Worm (Caenorhabditis elegans) whole organism, L1 larva: ENCODE results near the gene mig-38.

Source experiments
- C04F5.9 ChIP-seq: sonication (generic microtip); optimal IDR thresholded peaks from 2 replicates; lab custom pipeline; 2016; ENCODE audit warnings: missing genetic modification characterization, missing compliant biosample characterization
- C16A3.4 ChIP-seq: fragments of 150-350 bp; optimal IDR thresholded peaks from 2 replicates; lab custom pipeline; 2014; ENCODE audit warnings: missing biosample characterization, missing genetic modification characterization
- C34B4.2 ChIP-seq: sonication (generic microtip); optimal IDR thresholded peaks from 2 replicates; lab custom pipeline; 2017; ENCODE audit warnings: mild to moderate bottlenecking, missing genetic modification characterization, missing compliant biosample characterization
- F16B12.6 ChIP-seq: fragments of 150-350 bp; optimal IDR thresholded peaks from 2 replicates; lab custom pipeline; 2014; ENCODE audit warnings: missing biosample characterization, missing genetic modification characterization
- aha-1 ChIP-seq: fragments of 150-350 bp; optimal IDR thresholded peaks from 2 replicates; lab custom pipeline; 2014; ENCODE audit warnings: missing biosample characterization, missing genetic modification characterization
- alr-1 ChIP-seq: fragments of 200-800 bp; sonication (Bioruptor generic); optimal IDR thresholded peaks from 2 replicates; lab custom pipeline; 2018; ENCODE audit warnings: borderline replicate concordance, mild to moderate bottlenecking, missing genetic modification characterization, missing compliant biosample characterization
- aly-2 ChIP-seq: fragments of 150-350 bp; optimal IDR thresholded peaks from 2 replicates; lab custom pipeline; 2014; ENCODE audit warnings: missing biosample characterization, missing genetic modification characterization
- ama-1 ChIP-seq: fragments of 150-350 bp; optimal IDR thresholded peaks from 2 replicates; lab custom pipeline; 2014
- blmp-1 ChIP-seq: fragments of 150-350 bp; optimal IDR thresholded peaks from 2 replicates; lab custom pipeline; 2014; ENCODE audit warnings: missing biosample characterization, missing genetic modification characterization
- ceh-82 ChIP-seq, 3 experiments: fragments of 150-350 bp in 1 of 3; sonication (generic microtip) in 2 of 3; optimal IDR thresholded peaks; 2 replicates each; lab custom pipeline; 2014 to 2017; ENCODE audit warnings: missing biosample characterization in 3 of 3, missing genetic modification characterization in 3 of 3
- ceh-88 ChIP-seq: fragments of 200-800 bp; sonication (Bioruptor generic); IDR thresholded peaks from 2 replicates; pipeline ENCODE4 v1.3.6; 2022; ENCODE audit warnings: missing genetic modification characterization, missing compliant biosample characterization
- ces-1 ChIP-seq: fragments of 150-350 bp; optimal IDR thresholded peaks from 2 replicates; lab custom pipeline; 2014; ENCODE audit warnings: missing biosample characterization, missing genetic modification reagents, missing genetic modification characterization
- dsc-1 ChIP-seq: sonication (generic microtip); optimal IDR thresholded peaks from 2 replicates; lab custom pipeline; 2016; ENCODE audit warnings: mild to moderate bottlenecking, missing genetic modification characterization, missing compliant biosample characterization
- efl-1 ChIP-seq, 4 experiments: fragments of 150-350 bp; optimal IDR thresholded peaks in 3 of 4; peaks in 1 of 4; 1 replicate in 1 of 4; 2 replicates in 3 of 4; lab custom pipeline; 2014; ENCODE audit warnings: missing biosample characterization in 2 of 4, missing genetic modification characterization in 2 of 4, missing genetic modification reagents in 2 of 4
- egl-13 ChIP-seq: sonication (generic microtip); optimal IDR thresholded peaks from 2 replicates; lab custom pipeline; 2016; ENCODE audit warnings: missing genotype, missing genetic modification reagents, missing genetic modification characterization, missing compliant biosample characterization
- elt-2 ChIP-seq: sonication (generic microtip); optimal IDR thresholded peaks from 2 replicates; lab custom pipeline; 2016; ENCODE audit warnings: missing genetic modification characterization, mild to moderate bottlenecking, inconsistent platforms, missing compliant biosample characterization, missing genetic modification reagents
- elt-3 ChIP-seq, 6 experiments: fragments of 150-350 bp in 1 of 6; sonication (generic microtip); optimal IDR thresholded peaks; 2 replicates each; lab custom pipeline; 2017 to 2018; ENCODE audit warnings: missing biosample characterization in 6 of 6, missing genetic modification characterization in 6 of 6, inconsistent platforms in 1 of 6
- ets-5 ChIP-seq: fragments of 200-800 bp; sonication (Bioruptor generic); IDR thresholded peaks from 2 replicates; pipeline ENCODE4 v1.3.6; 2022; ENCODE audit warnings: missing genetic modification characterization, missing compliant biosample characterization
- fkh-4 ChIP-seq: sonication (generic microtip); optimal IDR thresholded peaks from 2 replicates; lab custom pipeline; 2016; ENCODE audit warnings: missing compliant biosample characterization, missing genetic modification characterization, borderline replicate concordance
- fkh-8 ChIP-seq: sonication (generic microtip); optimal IDR thresholded peaks from 2 replicates; lab custom pipeline; 2016; ENCODE audit warnings: mild to moderate bottlenecking, missing genetic modification characterization, missing compliant biosample characterization
- grh-1 ChIP-seq: fragments of 200-800 bp; sonication (Bioruptor generic); IDR thresholded peaks from 2 replicates; pipeline ENCODE4 v1.3.6; 2022; ENCODE audit warnings: missing genetic modification reagents, missing genetic modification characterization, missing compliant biosample characterization
- irx-1 ChIP-seq: sonication (generic microtip); optimal IDR thresholded peaks from 2 replicates; lab custom pipeline; 2016; ENCODE audit warnings: missing genetic modification characterization, missing compliant biosample characterization
- isw-1 ChIP-seq: fragments of 200-800 bp; sonication (Bioruptor generic); IDR thresholded peaks from 2 replicates; pipeline ENCODE4 v1.3.6; 2022; ENCODE audit warnings: missing genetic modification characterization, missing compliant biosample characterization
- jun-1 ChIP-seq: fragments of 150-350 bp; optimal IDR thresholded peaks from 2 replicates; lab custom pipeline; 2014; ENCODE audit warnings: missing biosample characterization, missing genetic modification reagents, missing genetic modification characterization
- lin-14 ChIP-seq: fragments of 200-800 bp; sonication (Bioruptor generic); optimal IDR thresholded peaks from 2 replicates; lab custom pipeline; 2018; ENCODE audit warnings: mild to moderate bottlenecking, missing genetic modification characterization, moderate library complexity, missing compliant biosample characterization
- lin-15B ChIP-seq: fragments of 150-350 bp; sonication (generic microtip); optimal IDR thresholded peaks from 3 replicates; lab custom pipeline; 2014; ENCODE audit warnings: missing biosample characterization, missing genetic modification characterization
- lin-35 ChIP-seq, 2 experiments: fragments of 150-350 bp; optimal IDR thresholded peaks; 2 replicates each; lab custom pipeline; 2014; ENCODE audit warnings: missing biosample characterization in 2 of 2, missing genetic modification characterization in 2 of 2, missing genetic modification reagents in 2 of 2
- lin-39 ChIP-seq: fragments of 150-350 bp; optimal IDR thresholded peaks from 2 replicates; lab custom pipeline; 2014; ENCODE audit warnings: missing biosample characterization, missing genetic modification reagents, missing genetic modification characterization
- lir-3 ChIP-seq: sonication (generic microtip); optimal IDR thresholded peaks from 2 replicates; lab custom pipeline; 2016; ENCODE audit warnings: mild to moderate bottlenecking, missing genetic modification characterization, moderate library complexity, missing compliant biosample characterization; ENCODE audit not compliant: poor library complexity
- lsy-2 ChIP-seq, 2 experiments: fragments of 150-350 bp; optimal IDR thresholded peaks; 2 replicates each; lab custom pipeline; 2014; ENCODE audit warnings: missing biosample characterization in 2 of 2, missing genetic modification characterization in 2 of 2
- mab-9 ChIP-seq: fragments of 200-800 bp; sonication (Bioruptor generic); IDR thresholded peaks from 2 replicates; pipeline ENCODE4 v1.3.6; 2022; ENCODE audit warnings: missing genetic modification reagents, missing genetic modification characterization, missing compliant biosample characterization
- mdl-1 ChIP-seq, 2 experiments: fragments of 150-350 bp; optimal IDR thresholded peaks; 2 replicates each; lab custom pipeline; 2014 to 2017; ENCODE audit warnings: missing biosample characterization in 2 of 2, missing genetic modification characterization in 2 of 2, inconsistent platforms in 1 of 2
- mef-2 ChIP-seq: fragments of 150-350 bp; optimal IDR thresholded peaks from 2 replicates; lab custom pipeline; 2014; ENCODE audit warnings: missing biosample characterization, missing genetic modification characterization
- mep-1 ChIP-seq: fragments of 150-350 bp; optimal IDR thresholded peaks from 2 replicates; lab custom pipeline; 2014; ENCODE audit warnings: missing biosample characterization, missing genetic modification characterization
- nhr-11 ChIP-seq: fragments of 150-350 bp; optimal IDR thresholded peaks from 2 replicates; lab custom pipeline; 2014; ENCODE audit warnings: missing biosample characterization, missing genetic modification characterization
- nhr-20 ChIP-seq: sonication (generic microtip); optimal IDR thresholded peaks from 2 replicates; lab custom pipeline; 2016; ENCODE audit warnings: mild to moderate bottlenecking, missing genetic modification characterization, missing compliant biosample characterization
- nhr-47 ChIP-seq: sonication (generic microtip); optimal IDR thresholded peaks from 2 replicates; lab custom pipeline; 2016; ENCODE audit warnings: mild to moderate bottlenecking, missing genetic modification characterization, moderate library complexity, missing compliant biosample characterization
- nhr-71 ChIP-seq: sonication (generic microtip); optimal IDR thresholded peaks from 2 replicates; lab custom pipeline; 2016; ENCODE audit warnings: mild to moderate bottlenecking, missing genetic modification characterization, moderate library complexity, missing compliant biosample characterization
- nhr-77 ChIP-seq: fragments of 150-350 bp; optimal IDR thresholded peaks from 2 replicates; lab custom pipeline; 2014; ENCODE audit warnings: missing biosample characterization, missing genetic modification characterization
- nhr-90 ChIP-seq: sonication (generic microtip); optimal IDR thresholded peaks from 2 replicates; lab custom pipeline; 2016; ENCODE audit warnings: mild to moderate bottlenecking, missing genetic modification characterization, missing compliant biosample characterization; ENCODE audit not compliant: poor library complexity
- rnt-1 ChIP-seq: sonication (generic microtip); optimal IDR thresholded peaks from 2 replicates; lab custom pipeline; 2016; ENCODE audit warnings: mild to moderate bottlenecking, missing genetic modification characterization, moderate library complexity, missing compliant biosample characterization
- skn-1 ChIP-seq: fragments of 150-350 bp; optimal IDR thresholded peaks from 2 replicates; lab custom pipeline; 2014; ENCODE audit warnings: missing biosample characterization, missing genetic modification characterization
- snpc-4 ChIP-seq: fragments of 150-350 bp; optimal IDR thresholded peaks from 2 replicates; lab custom pipeline; 2014; ENCODE audit warnings: missing biosample characterization, missing genetic modification characterization
- snu-23 ChIP-seq: sonication (generic microtip); optimal IDR thresholded peaks from 2 replicates; lab custom pipeline; 2016; ENCODE audit warnings: missing genetic modification characterization, missing compliant biosample characterization
- sptf-1 ChIP-seq: fragments of 150-350 bp; optimal IDR thresholded peaks from 2 replicates; lab custom pipeline; 2014; ENCODE audit warnings: missing biosample characterization, missing genetic modification characterization
- sup-37 ChIP-seq: fragments of 200-800 bp; sonication (Bioruptor generic); optimal IDR thresholded peaks from 2 replicates; lab custom pipeline; 2018; ENCODE audit warnings: mild to moderate bottlenecking, missing genetic modification characterization, missing compliant biosample characterization
- tbx-2 ChIP-seq: sonication (generic microtip); optimal IDR thresholded peaks from 2 replicates; lab custom pipeline; 2016; ENCODE audit warnings: missing genetic modification characterization, missing compliant biosample characterization
- vab-15 ChIP-seq: sonication (generic microtip); optimal IDR thresholded peaks from 2 replicates; lab custom pipeline; 2017; ENCODE audit warnings: missing genotype, mild to moderate bottlenecking, missing genetic modification characterization, missing compliant biosample characterization
- xbp-1 ChIP-seq: sonication (generic microtip); optimal IDR thresholded peaks from 2 replicates; lab custom pipeline; 2016; ENCODE audit warnings: missing genetic modification characterization, missing compliant biosample characterization
- ztf-11 ChIP-seq, 2 experiments: sonication (generic microtip); optimal IDR thresholded peaks; 2 replicates each; lab custom pipeline; 2016 to 2017; ENCODE audit warnings: missing genetic modification characterization in 2 of 2, missing biosample characterization in 1 of 2, missing compliant biosample characterization in 1 of 2
- ztf-4 ChIP-seq: fragments of 150-350 bp; optimal IDR thresholded peaks from 2 replicates; lab custom pipeline; 2014; ENCODE audit warnings: missing biosample characterization, missing genetic modification characterization

Gene mig-38

ce11 chrIV:11592165-11592564 is 1.9 kb upstream of the mig-38 start, which contains the start of gene spe-36:
Gene spe-36, minus strand, starts transcription at chrIV:11592265.
- TF ChIP-seq ces-1 (GFP tag; lab: Kevin White, UChicago) (no peak), C34B4.2 (tag; lab: Kevin White, UChicago) (no peak), elt-2 (no peak), F16B12.6 (no peak), nhr-77 (tag; lab: Kevin White, UChicago) (no peak), nhr-47 (no peak), sptf-1 (tag; lab: Kevin White, UChicago) (no peak), dsc-1 (no peak), C04F5.9 (tag; lab: Kevin White, UChicago) (no peak)

- peak; percentile 33; the same call in 1 of the 2 replicates for TF ChIP-seq ceh-88 (GFP tag; lab: Robert Waterston, UW)
- TF ChIP-seq fkh-8 (tag; lab: Kevin White, UChicago): no peak
- TF ChIP-seq efl-1 (optimal IDR thresholded peaks at IDR 0.05; lab: Kevin White, UChicago): peak; percentile 19 to 43
- peak; percentile 46 to 83 for TF ChIP-seq efl-1 (GFP tag; optimal IDR thresholded peaks at IDR 0.05 in 1 of 2; lab: Kevin White, UChicago)
- TF ChIP-seq mdl-1 (tag; optimal IDR thresholded peaks at IDR 0.05; lab: Kevin White, UChicago): no peak
- peak; percentile 14 for TF ChIP-seq lin-39 (tag; lab: Kevin White, UChicago)
- peak; percentile 28 to 60 for TF ChIP-seq lin-35 (GFP tag; optimal IDR thresholded peaks at IDR 0.05; lab: Kevin White, UChicago)
- TF ChIP-seq nhr-47: peak; percentile 63
- TF ChIP-seq nhr-71: peak; percentile 66
- peak; percentile 44 for TF ChIP-seq C04F5.9 (tag; lab: Kevin White, UChicago)
- peak; percentile 20 for TF ChIP-seq snpc-4 (tag; lab: Kevin White, UChicago)
- TF ChIP-seq nhr-90 (tag; lab: Kevin White, UChicago): peak; percentile 70
- peak; percentile 37 for TF ChIP-seq fkh-4
- TF ChIP-seq nhr-11: peak; percentile 14
- TF ChIP-seq lin-15B: peak; percentile 66
- TF ChIP-seq jun-1 (tag; lab: Kevin White, UChicago): no peak
- peak; percentile 49 for TF ChIP-seq xbp-1 (tag; lab: Kevin White, UChicago)
- peak; percentile 38 for TF ChIP-seq C16A3.4 (tag; lab: Kevin White, UChicago)
- TF ChIP-seq vab-15 (tag; lab: Kevin White, UChicago): no peak
- TF ChIP-seq ets-5: no peak
- TF ChIP-seq snu-23 (GFP tag; lab: Kevin White, UChicago): peak; percentile 15
- TF ChIP-seq lsy-2 (tag; optimal IDR thresholded peaks at IDR 0.05; lab: Kevin White, UChicago): peak; percentile 60 to 69
- TF ChIP-seq ces-1 (GFP tag; lab: Kevin White, UChicago): no peak
- no peak for TF ChIP-seq grh-1
- no peak for TF ChIP-seq mab-9 (GFP tag; lab: Robert Waterston, UW)
- no peak for TF ChIP-seq ztf-4
- TF ChIP-seq ama-1: no peak
- no peak for TF ChIP-seq mef-2 (tag; lab: Kevin White, UChicago)
- no peak for TF ChIP-seq alr-1
- TF ChIP-seq aly-2: no peak
- TF ChIP-seq F16B12.6: no peak
- TF ChIP-seq elt-3 (tag; optimal IDR thresholded peaks at IDR 0.05; lab: Kevin White, UChicago): peak in 1 of 6 experiments; percentile 48
- peak; percentile 69 for TF ChIP-seq lin-14 (GFP tag; lab: Kevin White, UChicago)
- peak; percentile 91 for TF ChIP-seq rnt-1 (tag; lab: Kevin White, UChicago)
- TF ChIP-seq aha-1 (tag; lab: Kevin White, UChicago): no peak
- TF ChIP-seq skn-1: peak; percentile 71
- TF ChIP-seq ztf-11 (tag; optimal IDR thresholded peaks at IDR 0.05; lab: Kevin White, UChicago): peak in 1 of 2 experiments; percentile 53
- TF ChIP-seq isw-1: peak; percentile 31; the same call in 1 of the 2 replicates
- peak; percentile 70 for TF ChIP-seq mep-1
- TF ChIP-seq tbx-2 (tag; lab: Kevin White, UChicago): peak; percentile 31
- TF ChIP-seq egl-13 (tag; lab: Kevin White, UChicago): peak; percentile 59
- TF ChIP-seq lir-3 (tag; lab: Kevin White, UChicago): peak; percentile 83
- peak; percentile 7 for TF ChIP-seq nhr-20
- TF ChIP-seq ceh-82 (tag; optimal IDR thresholded peaks at IDR 0.05; lab: Kevin White, UChicago): peak in 1 of 3 experiments; percentile 3
- TF ChIP-seq irx-1 (tag; lab: Kevin White, UChicago): peak; percentile 75
- peak; percentile 32 for TF ChIP-seq blmp-1 (tag; lab: Kevin White, UChicago)
- no peak for TF ChIP-seq sup-37 (GFP tag; lab: Kevin White, UChicago)
These were observed 1.2 kb upstream of the mig-38 start for ce11 chrIV:11592820-11593219.
